Worm (Caenorhabditis elegans): ENCODE measurements around the gene xbx-4.

ce11 chrIV:2099771-2100170 is 14.7 kb upstream of the xbx-4 start, which contains the start of gene C23H5.11:
- no peak for TF ChIP-seq lim-7 (GFP tag; IDR thresholded peaks at IDR 0.05)
- TF ChIP-seq pha-4 (GFP tag; IDR thresholded peaks at IDR 0.05): no peak
- TF ChIP-seq pha-4 (tag; optimal IDR thresholded peaks at IDR 0.05): no peak
- no peak for TF ChIP-seq ama-1 (optimal IDR thresholded peaks at IDR 0.05)
- no peak for TF ChIP-seq nhr-25 (tag; optimal IDR thresholded peaks at IDR 0.05; ENCODE audit: borderline replicate concordance, insufficient read depth)
- no peak for TF ChIP-seq hlh-11 (tag; optimal IDR thresholded peaks at IDR 0.05)
- TF ChIP-seq nhr-237 (tag; optimal IDR thresholded peaks at IDR 0.05): no peak
- TF ChIP-seq hlh-30 (tag; optimal IDR thresholded peaks at IDR 0.05; ENCODE audit: insufficient read depth): no peak
- TF ChIP-seq lsy-2 (tag; optimal IDR thresholded peaks at IDR 0.05): no peak
